Fruit fly (Drosophila melanogaster): ENCODE measurements around the gene CG6527.

CG6527 gene

dm6 chr3L:10525168-10525567, 33.7 kb downstream of the CG6527 start (continued):
- TF ChIP-seq CG1621 (tag; optimal IDR thresholded peaks at IDR 0.05): no peak
- peak; percentile 23 for TF ChIP-seq CG3919 (GFP tag; optimal IDR thresholded peaks at IDR 0.05)
- no peak for TF ChIP-seq CG6276 (GFP tag; optimal IDR thresholded peaks at IDR 0.05)
- no peak for TF ChIP-seq CG8119 (GFP tag; IDR thresholded peaks at IDR 0.05)
- TF ChIP-seq pdm3 (GFP tag; optimal IDR thresholded peaks at IDR 0.05): peak; percentile 0
- no peak for TF ChIP-seq CG11762 (GFP tag; optimal IDR thresholded peaks at IDR 0.05; ENCODE audit: insufficient read depth)

- TF ChIP-seq svp (GFP tag) (peak; percentile 92), eg (GFP tag; IDR thresholded peaks at IDR 0.05) (0 out of 3 replicates have a peak, but pooled peaks have one; percentile 24), CG10669 (GFP tag; optimal IDR thresholded peaks at IDR 0.05) (no peak), acj6 (GFP tag; optimal IDR thresholded peaks at IDR 0.05) (no peak), CG6276 (GFP tag; optimal IDR thresholded peaks at IDR 0.05) (no peak), CG6163 (GFP tag; IDR thresholded peaks at IDR 0.05) (0 out of 3 replicates have a peak, but pooled peaks have one; percentile 22), CG34406 (GFP tag; optimal IDR thresholded peaks at IDR 0.05) (no peak), OdsH (GFP tag; optimal IDR thresholded peaks at IDR 0.05) (no peak), Eip78C (GFP tag) (peak; percentile 25), Eip93F (GFP tag; optimal IDR thresholded peaks at IDR 0.05) (no peak), Eip75B (GFP tag; optimal IDR thresholded peaks at IDR 0.05) (no peak), Met (GFP tag; optimal IDR thresholded peaks at IDR 0.05) (no peak), fd59A (GFP tag; optimal IDR thresholded peaks at IDR 0.05) (no peak), Hr39 (GFP tag; optimal IDR thresholded peaks at IDR 0.05) (no peak), Gug (GFP tag; IDR thresholded peaks at IDR 0.05) (0 out of 2 replicates have a peak, but pooled peaks have one; percentile 22), esn (GFP tag; optimal IDR thresholded peaks at IDR 0.05) (no peak), CG11294 (GFP tag; IDR thresholded peaks at IDR 0.05) (0 out of 2 replicates have a peak, but pooled peaks have one; percentile 34), CG7368 (GFP tag; optimal IDR thresholded peaks at IDR 0.05) (no peak), CG8119 (GFP tag; IDR thresholded peaks at IDR 0.05) (no peak)
Measured at dm6 chr3L:10522391-10523214, 36.3 kb downstream of the CG6527 start.

- TF ChIP-seq lz (GFP tag; optimal IDR thresholded peaks at IDR 0.05): no peak
- no peak for TF ChIP-seq Smox (GFP tag; optimal IDR thresholded peaks at IDR 0.05)
- TF ChIP-seq fkh (GFP tag; optimal IDR thresholded peaks at IDR 0.05): peak; percentile 23
- no peak for TF ChIP-seq svp (GFP tag)
- TF ChIP-seq Ets21C (GFP tag; optimal IDR thresholded peaks at IDR 0.05): no peak
- no peak for TF ChIP-seq pdm3 (GFP tag; optimal IDR thresholded peaks at IDR 0.05)
- TF ChIP-seq CG16779 (tag; optimal IDR thresholded peaks at IDR 0.05): no peak
- no peak for TF ChIP-seq CG6854 (GFP tag; optimal IDR thresholded peaks at IDR 0.05)
- no peak for TF ChIP-seq Eip75B (GFP tag; optimal IDR thresholded peaks at IDR 0.05)
- no peak for TF ChIP-seq acj6 (GFP tag; optimal IDR thresholded peaks at IDR 0.05)
- TF ChIP-seq achi (GFP tag; optimal IDR thresholded peaks at IDR 0.05): no peak
- no peak for TF ChIP-seq Hr4 (GFP tag; optimal IDR thresholded peaks at IDR 0.05)
- TF ChIP-seq CG6276 (GFP tag; optimal IDR thresholded peaks at IDR 0.05): peak; percentile 15
- TF ChIP-seq CG7368 (GFP tag; optimal IDR thresholded peaks at IDR 0.05): no peak
- no peak for TF ChIP-seq OdsH (GFP tag; optimal IDR thresholded peaks at IDR 0.05)
- no peak for TF ChIP-seq CG31627 (GFP tag; optimal IDR thresholded peaks at IDR 0.05)
- no peak for TF ChIP-seq Hr38 (GFP tag; optimal IDR thresholded peaks at IDR 0.05)
- TF ChIP-seq CG8632 (GFP tag; optimal IDR thresholded peaks at IDR 0.05): no peak
- no peak for TF ChIP-seq fd85E (GFP tag; optimal IDR thresholded peaks at IDR 0.05)
- no peak for TF ChIP-seq CG8319 (GFP tag; optimal IDR thresholded peaks at IDR 0.05)
- peak; percentile 3 to 8 for TF ChIP-seq ss (GFP tag; optimal IDR thresholded peaks at IDR 0.05)
- no peak for TF ChIP-seq Eip93F (GFP tag; optimal IDR thresholded peaks at IDR 0.05)
- TF ChIP-seq CG11762 (GFP tag; optimal IDR thresholded peaks at IDR 0.05; ENCODE audit: insufficient read depth): no peak
- peak; percentile 53; the same call in 1 of the 3 replicates for TF ChIP-seq CG8119 (GFP tag; IDR thresholded peaks at IDR 0.05)
- no peak for TF ChIP-seq salr (GFP tag; optimal IDR thresholded peaks at IDR 0.05)
- no peak for TF ChIP-seq CG3919 (GFP tag; optimal IDR thresholded peaks at IDR 0.05)
- peak; percentile 64; the same call in 2 of the 3 replicates for TF ChIP-seq eg (GFP tag; IDR thresholded peaks at IDR 0.05)
- TF ChIP-seq CG34406 (GFP tag; optimal IDR thresholded peaks at IDR 0.05): no peak
- no peak for TF ChIP-seq spab (GFP tag; optimal IDR thresholded peaks at IDR 0.05)
- no peak for TF ChIP-seq cyc (GFP tag; optimal IDR thresholded peaks at IDR 0.05)
- TF ChIP-seq CG15336 (GFP tag; IDR thresholded peaks at IDR 0.05): 0 out of 2 replicates have a peak, but pooled peaks have one; percentile 35
- TF ChIP-seq esn (GFP tag; optimal IDR thresholded peaks at IDR 0.05): no peak
- TF ChIP-seq net (GFP tag; optimal IDR thresholded peaks at IDR 0.05): no peak
- TF ChIP-seq Sox14 (GFP tag; optimal IDR thresholded peaks at IDR 0.05): no peak
- no peak for TF ChIP-seq CG11902 (GFP tag; optimal IDR thresholded peaks at IDR 0.05)
Measured at dm6 chr3L:10521624-10522023, 37.3 kb downstream of the CG6527 start.

All from whole organism, prepupa.